Worm (Caenorhabditis elegans) whole organism, early embryonic: ENCODE data around the gene K01A2.6.

Experiments used
- ama-1 ChIP-seq: fragments of 150-350 bp; optimal IDR thresholded peaks from 2 replicates; lab custom pipeline; 2014
- ceh-36 ChIP-seq: sonication (generic microtip); optimal IDR thresholded peaks from 2 replicates; lab custom pipeline; 2016; ENCODE audit warnings: missing genetic modification characterization, inconsistent platforms, missing compliant biosample characterization
- ets-7 ChIP-seq: sonication (generic microtip); optimal IDR thresholded peaks from 2 replicates; lab custom pipeline; 2016; ENCODE audit warnings: missing genotype, missing genetic modification characterization, missing compliant biosample characterization
- hmbx-1 ChIP-seq: sonication (generic microtip); optimal IDR thresholded peaks from 2 replicates; lab custom pipeline; 2016; ENCODE audit warnings: mild to moderate bottlenecking, missing genetic modification characterization, missing compliant biosample characterization
- pes-1 ChIP-seq: fragments of 200-800 bp; sonication (Bioruptor generic); IDR thresholded peaks from 2 replicates; pipeline ENCODE4 v1.3.6; 2022; ENCODE audit warnings: missing genetic modification reagents, missing genetic modification characterization, missing compliant biosample characterization
- tbx-11 ChIP-seq: fragments of 200-800 bp; sonication (Bioruptor generic); IDR thresholded peaks from 2 replicates; pipeline ENCODE4 v1.3.6; 2022; ENCODE audit warnings: missing genetic modification characterization, missing compliant biosample characterization

- TF ChIP-seq ama-1 (no peak), tbx-11 (GFP tag; lab: Robert Waterston, UW) (no peak), pes-1 (GFP tag; lab: Robert Waterston, UW) (no peak), hmbx-1 (no peak), ceh-36 (tag; lab: Kevin White, UChicago) (no peak), ets-7 (tag; lab: Kevin White, UChicago) (no peak)
Measured at ce11 chrII:340224-340623, 40.4 kb downstream of the K01A2.6 start, which contains the start of gene clc-31.
